1 fruit fly cellular context compared by ENCODE assay signal in the genomic region with DNA sequence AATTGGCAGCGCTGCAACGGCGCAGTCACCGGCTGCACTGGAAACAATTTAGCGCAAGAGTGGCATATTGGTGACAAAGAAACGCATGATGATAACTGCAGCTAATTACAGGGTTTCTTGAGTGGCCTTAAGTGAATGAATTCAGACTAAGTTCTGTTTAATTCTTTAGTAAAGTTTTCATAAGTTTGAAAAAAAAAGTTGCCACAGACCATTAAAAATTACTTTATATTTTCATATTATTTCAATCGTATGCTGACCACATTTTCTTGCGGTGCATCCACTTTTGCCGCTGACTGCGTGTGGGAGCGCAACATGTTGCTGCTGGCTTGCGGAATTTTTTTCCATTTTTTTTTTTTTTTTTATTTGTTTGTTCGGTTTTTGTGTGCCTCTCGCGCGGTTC.
A peak's percentile ranks its signal among the peaks of the same experiment; 100 is the strongest.
TF ChIP-seq lines count a peak whose summit lies in the region.

No protein-coding gene starts in this region.

TF ChIP-seq in whole organism, embryonic, 481 proteins besides CTCF, POLR2A, EP300 and RAD21 (continued from another document):
- TF ChIP-seq HLH3B (GFP tag; IDR thresholded peaks at IDR 0.05; lab: Robert Waterston, UW) = no peak
- no peak for TF ChIP-seq tup (GFP tag; optimal IDR thresholded peaks at IDR 0.05; lab: Kevin White, UChicago)
- TF ChIP-seq CG13424 (tag; optimal IDR thresholded peaks at IDR 0.05; lab: Kevin White, UChicago) = peak; percentile 28
- no peak for TF ChIP-seq pita (GFP tag; optimal IDR thresholded peaks at IDR 0.05; lab: Kevin White, UChicago)
- no peak for TF ChIP-seq CG18599 (GFP tag; optimal IDR thresholded peaks at IDR 0.05; lab: Kevin White, UChicago)
- TF ChIP-seq sim (GFP tag; IDR thresholded peaks at IDR 0.05; lab: Robert Waterston, UW) = no peak
- TF ChIP-seq Ets97D (GFP tag; optimal IDR thresholded peaks at IDR 0.05; lab: Kevin White, UChicago) = no peak
- TF ChIP-seq Drgx (GFP tag; IDR thresholded peaks at IDR 0.05; lab: Robert Waterston, UW) = peak; percentile 82
- TF ChIP-seq gsb (GFP tag; IDR thresholded peaks at IDR 0.05; lab: Robert Waterston, UW) = no peak
- no peak for TF ChIP-seq ranshi (GFP tag; IDR thresholded peaks at IDR 0.05; lab: Robert Waterston, UW)
- TF ChIP-seq HHEX (GFP tag; optimal IDR thresholded peaks at IDR 0.05; lab: Kevin White, UChicago) = no peak
- no peak for TF ChIP-seq dati (GFP tag; IDR thresholded peaks at IDR 0.05; lab: Robert Waterston, UW)
- no peak for TF ChIP-seq CG12236 (GFP tag; optimal IDR thresholded peaks at IDR 0.05; lab: Kevin White, UChicago)
- TF ChIP-seq crc (GFP tag; optimal IDR thresholded peaks at IDR 0.05; lab: Kevin White, UChicago) = no peak
- peak; percentile 2 for TF ChIP-seq PHDP (tag; optimal IDR thresholded peaks at IDR 0.05; lab: Kevin White, UChicago)
- no peak for TF ChIP-seq CG6854 (GFP tag; optimal IDR thresholded peaks at IDR 0.05; lab: Kevin White, UChicago)
- peak; percentile 9 for TF ChIP-seq az2 (GFP tag; optimal IDR thresholded peaks at IDR 0.05; lab: Kevin White, UChicago)
- TF ChIP-seq ftz-f1 (GFP tag; optimal IDR thresholded peaks at IDR 0.05; lab: Kevin White, UChicago) = no peak
- peak; percentile 22 for TF ChIP-seq Hr3 (GFP tag; optimal IDR thresholded peaks at IDR 0.05; lab: Kevin White, UChicago)
- no peak for TF ChIP-seq Taf1 (GFP tag; IDR thresholded peaks at IDR 0.05; lab: Robert Waterston, UW)
- no peak for TF ChIP-seq Ravus (GFP tag; IDR thresholded peaks at IDR 0.05; lab: Robert Waterston, UW)
- no peak for TF ChIP-seq pb (GFP tag; optimal IDR thresholded peaks at IDR 0.05; lab: Kevin White, UChicago)
- no peak for TF ChIP-seq Abd-B (GFP tag; optimal IDR thresholded peaks at IDR 0.05; lab: Kevin White, UChicago)
- TF ChIP-seq CG15601 (tag; optimal IDR thresholded peaks at IDR 0.05; lab: Kevin White, UChicago) = no peak
- TF ChIP-seq pum (GFP tag; optimal IDR thresholded peaks at IDR 0.05; lab: Kevin White, UChicago) = no peak
- peak; percentile 42 for TF ChIP-seq row (GFP tag; IDR thresholded peaks at IDR 0.05; lab: Robert Waterston, UW)
- TF ChIP-seq CG10431 (GFP tag; optimal IDR thresholded peaks at IDR 0.05; lab: Kevin White, UChicago) = no peak
- TF ChIP-seq fd64A (GFP tag; optimal IDR thresholded peaks at IDR 0.05; lab: Kevin White, UChicago) = no peak
- no peak for TF ChIP-seq sc (optimal IDR thresholded peaks at IDR 0.05; lab: Kevin White, UChicago)
- TF ChIP-seq sc (GFP tag; optimal IDR thresholded peaks at IDR 0.05; lab: Kevin White, UChicago) = peak; percentile 11
- TF ChIP-seq CG43689 (GFP tag; IDR thresholded peaks at IDR 0.05; lab: Robert Waterston, UW) = no peak
- no peak for TF ChIP-seq CG4328 (GFP tag; optimal IDR thresholded peaks at IDR 0.05; lab: Kevin White, UChicago)
- no peak for TF ChIP-seq Dip3 (GFP tag; optimal IDR thresholded peaks at IDR 0.05; lab: Kevin White, UChicago)
- TF ChIP-seq phol (tag; optimal IDR thresholded peaks at IDR 0.05; lab: Kevin White, UChicago) = peak; percentile 49
- no peak for TF ChIP-seq CG7786 (GFP tag; optimal IDR thresholded peaks at IDR 0.05; lab: Kevin White, UChicago)
- TF ChIP-seq C15 (GFP tag; IDR thresholded peaks at IDR 0.05; lab: Robert Waterston, UW) = no peak
- TF ChIP-seq Xrp1 (GFP tag; IDR thresholded peaks at IDR 0.05; lab: Robert Waterston, UW) = peak; percentile 63; the same call in 1 of the 2 replicates
- TF ChIP-seq CG8290 (GFP tag; optimal IDR thresholded peaks at IDR 0.05; lab: Kevin White, UChicago) = no peak
- no peak for TF ChIP-seq CG8290 (tag; optimal IDR thresholded peaks at IDR 0.05; lab: Kevin White, UChicago)
- peak; percentile 33 for TF ChIP-seq CG30431 (GFP tag; optimal IDR thresholded peaks at IDR 0.05; lab: Kevin White, UChicago)
- TF ChIP-seq CG13775 (GFP tag; optimal IDR thresholded peaks at IDR 0.05; lab: Kevin White, UChicago) = peak; percentile 28
- TF ChIP-seq sd (tag; optimal IDR thresholded peaks at IDR 0.05; lab: Kevin White, UChicago) = no peak
- TF ChIP-seq CG17359 (tag; optimal IDR thresholded peaks at IDR 0.05; lab: Kevin White, UChicago) = peak; percentile 8
- peak; percentile 40 for TF ChIP-seq CG12391 (tag; optimal IDR thresholded peaks at IDR 0.05; lab: Kevin White, UChicago)
- peak; percentile 68 for TF ChIP-seq dmrt11E (tag; optimal IDR thresholded peaks at IDR 0.05; lab: Kevin White, UChicago)
- TF ChIP-seq CG10959 (GFP tag; IDR thresholded peaks at IDR 0.05; lab: Robert Waterston, UW) = peak; percentile 30; the same call in 1 of the 2 replicates
- no peak for TF ChIP-seq insv (GFP tag; optimal IDR thresholded peaks at IDR 0.05; lab: Kevin White, UChicago)
- peak; percentile 2 for TF ChIP-seq CG15696 (tag; optimal IDR thresholded peaks at IDR 0.05; lab: Kevin White, UChicago)
- TF ChIP-seq sr (GFP tag; IDR thresholded peaks at IDR 0.05; lab: Robert Waterston, UW) = no peak
- no peak for TF ChIP-seq CG7987 (GFP tag; optimal IDR thresholded peaks at IDR 0.05; lab: Kevin White, UChicago)
- peak; percentile 40 for TF ChIP-seq CoRest (tag; optimal IDR thresholded peaks at IDR 0.05; lab: Kevin White, UChicago)
- TF ChIP-seq CG30020 (tag; optimal IDR thresholded peaks at IDR 0.05; lab: Kevin White, UChicago) = no peak
- TF ChIP-seq CG15011 (GFP tag; optimal IDR thresholded peaks at IDR 0.05; lab: Kevin White, UChicago) = no peak
- TF ChIP-seq GATAe (GFP tag; conservative IDR thresholded peaks at IDR 0.05; lab: Robert Waterston, UW) = no peak
- TF ChIP-seq ssp (GFP tag; IDR thresholded peaks at IDR 0.05; lab: Robert Waterston, UW) = no peak
- no peak for TF ChIP-seq H2.0 (GFP tag; IDR thresholded peaks at IDR 0.05; lab: Robert Waterston, UW)
- TF ChIP-seq CG16815 (GFP tag; optimal IDR thresholded peaks at IDR 0.05; lab: Kevin White, UChicago) = peak; percentile 55
- TF ChIP-seq CG16813 (GFP tag; IDR thresholded peaks at IDR 0.05; lab: Robert Waterston, UW; ENCODE audit: partially characterized antibody) = no peak
- no peak for TF ChIP-seq pros (GFP tag; optimal IDR thresholded peaks at IDR 0.05; lab: Kevin White, UChicago)
- no peak for TF ChIP-seq Spps (tag; optimal IDR thresholded peaks at IDR 0.05; lab: Kevin White, UChicago)
- no peak for TF ChIP-seq CG15073 (GFP tag; optimal IDR thresholded peaks at IDR 0.05; lab: Kevin White, UChicago)
- no peak for TF ChIP-seq wdn (GFP tag; IDR thresholded peaks at IDR 0.05; lab: Robert Waterston, UW)
- TF ChIP-seq CG3726 (GFP tag; IDR thresholded peaks at IDR 0.05; lab: Robert Waterston, UW) = no peak
- peak; percentile 44; the same call in 1 of the 2 replicates for TF ChIP-seq CG6689 (GFP tag; IDR thresholded peaks at IDR 0.05; lab: Robert Waterston, UW)
- TF ChIP-seq dmrt99B (tag; optimal IDR thresholded peaks at IDR 0.05; lab: Kevin White, UChicago) = peak; percentile 56
- no peak for TF ChIP-seq ham (GFP tag; IDR thresholded peaks at IDR 0.05; lab: Robert Waterston, UW)
- no peak for TF ChIP-seq seq (GFP tag; IDR thresholded peaks at IDR 0.05; lab: Robert Waterston, UW)
- no peak for TF ChIP-seq Atf3 (GFP tag; optimal IDR thresholded peaks at IDR 0.05; lab: Kevin White, UChicago)
- no peak for TF ChIP-seq CG3838 (GFP tag; optimal IDR thresholded peaks at IDR 0.05; lab: Kevin White, UChicago)
- TF ChIP-seq CG17361 (GFP tag; IDR thresholded peaks at IDR 0.05; lab: Robert Waterston, UW) = 0 out of 3 replicates have a peak, but pooled peaks have one; percentile 15
- TF ChIP-seq CG9876 (GFP tag; optimal IDR thresholded peaks at IDR 0.05; lab: Kevin White, UChicago) = no peak
- TF ChIP-seq dysf (GFP tag; IDR thresholded peaks at IDR 0.05; lab: Robert Waterston, UW) = peak; percentile 47; the same call in 2 of the 3 replicates
- TF ChIP-seq amos (GFP tag; IDR thresholded peaks at IDR 0.05; lab: Robert Waterston, UW; ENCODE audit: partially characterized antibody) = no peak
